Worm (Caenorhabditis elegans) whole organism, L1 larva: Measurements from ENCODE around the gene srd-47.

ENCODE experiments used
- F16B12.6 ChIP-seq: fragments of 150-350 bp; optimal IDR thresholded peaks from 2 replicates; lab custom pipeline; 2014; ENCODE audit warnings: missing biosample characterization, missing genetic modification characterization
- aha-1 ChIP-seq: fragments of 150-350 bp; optimal IDR thresholded peaks from 2 replicates; lab custom pipeline; 2014; ENCODE audit warnings: missing biosample characterization, missing genetic modification characterization
- ama-1 ChIP-seq: fragments of 150-350 bp; optimal IDR thresholded peaks from 2 replicates; lab custom pipeline; 2014
- fkh-10 ChIP-seq: sonication (generic microtip); optimal IDR thresholded peaks from 2 replicates; lab custom pipeline; 2017; ENCODE audit warnings: missing biosample characterization, missing genetic modification reagents, missing genetic modification characterization
- fos-1 ChIP-seq: fragments of 150-350 bp; optimal IDR thresholded peaks from 2 replicates; lab custom pipeline; 2014; ENCODE audit warnings: missing biosample characterization, missing genetic modification characterization
- lin-15B ChIP-seq: fragments of 150-350 bp; sonication (generic microtip); optimal IDR thresholded peaks from 3 replicates; lab custom pipeline; 2014; ENCODE audit warnings: missing biosample characterization, missing genetic modification characterization
- nhr-77 ChIP-seq: fragments of 150-350 bp; optimal IDR thresholded peaks from 2 replicates; lab custom pipeline; 2014; ENCODE audit warnings: missing biosample characterization, missing genetic modification characterization
- pqm-1 ChIP-seq: sonication (generic microtip); optimal IDR thresholded peaks from 3 replicates; lab custom pipeline; 2017; ENCODE audit warnings: missing biosample characterization, missing genetic modification characterization
- unc-62 ChIP-seq: fragments of 150-350 bp; optimal IDR thresholded peaks from 2 replicates; lab custom pipeline; 2014; ENCODE audit warnings: missing biosample characterization, missing genetic modification reagents, missing genetic modification characterization

ce11 chrX:12285496-12285895 lies 47.9 kb upstream of the srd-47 start, which contains the start of gene lips-2:
- TF ChIP-seq fkh-10 (GFP tag; lab: Kevin White, UChicago): no peak
- no peak for TF ChIP-seq lin-15B
- no peak for TF ChIP-seq aha-1 (tag; lab: Kevin White, UChicago)
- TF ChIP-seq ama-1 (lab: Kevin White, UChicago): no peak
- TF ChIP-seq pqm-1: no peak
- TF ChIP-seq nhr-77 (tag; lab: Kevin White, UChicago): no peak
- TF ChIP-seq fos-1 (tag; lab: Kevin White, UChicago): no peak
- no peak for TF ChIP-seq F16B12.6 (tag; lab: Kevin White, UChicago)
- no peak for TF ChIP-seq unc-62
